Worm (Caenorhabditis elegans) whole organism, early embryonic: ENCODE data around the gene sri-31.

ENCODE experiments used
- B0310.2 ChIP-seq: sonication (generic microtip); optimal IDR thresholded peaks from 2 replicates; lab custom pipeline; 2016; ENCODE audit warnings: mild to moderate bottlenecking, missing genetic modification characterization, missing compliant biosample characterization
- F13C5.2 ChIP-seq: sonication (generic microtip); optimal IDR thresholded peaks from 2 replicates; lab custom pipeline; 2017; ENCODE audit warnings: mild to moderate bottlenecking, missing genetic modification characterization, inconsistent platforms, missing compliant biosample characterization
- aly-1 ChIP-seq: sonication (generic microtip); optimal IDR thresholded peaks from 2 replicates; lab custom pipeline; 2016; ENCODE audit warnings: missing genetic modification characterization, missing compliant biosample characterization
- ama-1 ChIP-seq: fragments of 150-350 bp; optimal IDR thresholded peaks from 2 replicates; lab custom pipeline; 2014
- ceh-13 ChIP-seq: fragments of 200-800 bp; sonication (Bioruptor generic); optimal IDR thresholded peaks from 2 replicates; lab custom pipeline; 2018; ENCODE audit warnings: mild to moderate bottlenecking, missing genetic modification characterization, missing compliant biosample characterization
- ceh-36 ChIP-seq: sonication (generic microtip); optimal IDR thresholded peaks from 2 replicates; lab custom pipeline; 2016; ENCODE audit warnings: missing genetic modification characterization, inconsistent platforms, missing compliant biosample characterization
- ets-7 ChIP-seq: sonication (generic microtip); optimal IDR thresholded peaks from 2 replicates; lab custom pipeline; 2016; ENCODE audit warnings: missing genotype, missing genetic modification characterization, missing compliant biosample characterization
- flt-1 ChIP-seq: fragments of 200-800 bp; sonication (Bioruptor generic); IDR thresholded peaks from 2 replicates; pipeline ENCODE4 v1.3.6; 2022; ENCODE audit warnings: missing genetic modification characterization, missing compliant biosample characterization
- hmbx-1 ChIP-seq: sonication (generic microtip); optimal IDR thresholded peaks from 2 replicates; lab custom pipeline; 2016; ENCODE audit warnings: mild to moderate bottlenecking, missing genetic modification characterization, missing compliant biosample characterization
- hmg-4 ChIP-seq: fragments of 200-800 bp; sonication (Bioruptor generic); optimal IDR thresholded peaks from 2 replicates; lab custom pipeline; 2018; ENCODE audit warnings: mild to moderate bottlenecking, missing genetic modification characterization, missing compliant biosample characterization
- hnd-1 ChIP-seq: sonication (generic microtip); optimal IDR thresholded peaks from 2 replicates; lab custom pipeline; 2016; ENCODE audit warnings: missing genetic modification characterization, missing compliant biosample characterization
- pes-1 ChIP-seq: fragments of 200-800 bp; sonication (Bioruptor generic); IDR thresholded peaks from 2 replicates; pipeline ENCODE4 v1.3.6; 2022; ENCODE audit warnings: missing genetic modification reagents, missing genetic modification characterization, missing compliant biosample characterization
- scrt-1 ChIP-seq: fragments of 200-800 bp; sonication (Bioruptor generic); IDR thresholded peaks from 2 replicates; pipeline ENCODE4 v1.3.6; 2022; ENCODE audit warnings: missing genetic modification characterization, missing compliant biosample characterization
- sea-1 ChIP-seq: fragments of 200-800 bp; sonication (Bioruptor generic); conservative IDR thresholded peaks from 2 replicates; pipeline ENCODE4 v1.3.6; 2022; ENCODE audit warnings: missing genetic modification characterization, missing compliant biosample characterization
- tbx-11 ChIP-seq: fragments of 200-800 bp; sonication (Bioruptor generic); IDR thresholded peaks from 2 replicates; pipeline ENCODE4 v1.3.6; 2022; ENCODE audit warnings: missing genetic modification characterization, missing compliant biosample characterization
- tbx-37 ChIP-seq: fragments of 200-800 bp; sonication (Bioruptor generic); conservative IDR thresholded peaks from 2 replicates; pipeline ENCODE4 v1.3.6; 2022; ENCODE audit warnings: missing genetic modification reagents, missing genetic modification characterization, missing compliant biosample characterization
- tra-4 ChIP-seq: sonication (generic microtip); optimal IDR thresholded peaks from 2 replicates; lab custom pipeline; 2017; ENCODE audit warnings: missing genetic modification characterization, missing compliant biosample characterization

sri-31 gene

DNA sequence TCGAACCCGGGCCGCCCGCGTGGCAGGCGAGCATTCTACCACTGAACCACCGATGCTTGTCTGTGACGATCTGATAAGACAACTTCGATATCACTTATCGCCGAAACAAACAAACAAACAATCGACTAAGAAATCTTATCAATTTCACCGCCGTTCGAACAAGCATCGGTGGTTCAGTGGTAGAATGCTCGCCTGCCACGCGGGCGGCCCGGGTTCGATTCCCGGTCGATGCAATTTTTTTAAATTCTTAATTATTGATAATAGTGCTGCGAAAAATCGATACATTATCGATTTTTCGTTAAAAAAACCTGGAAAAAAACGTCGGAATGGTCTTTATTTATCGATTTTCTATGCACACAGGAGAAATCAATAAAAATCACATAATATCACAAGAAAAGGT lies 11.4 kb downstream of the sri-31 start:
- TF ChIP-seq scrt-1 (GFP tag; lab: Robert Waterston, UW): 0 out of 2 replicates have a peak, but pooled peaks have one; percentile 9
- 0 out of 2 replicates have a peak, but pooled peaks have one; percentile 26 for TF ChIP-seq pes-1
- no peak for TF ChIP-seq ceh-36 (tag; lab: Kevin White, UChicago)

DNA sequence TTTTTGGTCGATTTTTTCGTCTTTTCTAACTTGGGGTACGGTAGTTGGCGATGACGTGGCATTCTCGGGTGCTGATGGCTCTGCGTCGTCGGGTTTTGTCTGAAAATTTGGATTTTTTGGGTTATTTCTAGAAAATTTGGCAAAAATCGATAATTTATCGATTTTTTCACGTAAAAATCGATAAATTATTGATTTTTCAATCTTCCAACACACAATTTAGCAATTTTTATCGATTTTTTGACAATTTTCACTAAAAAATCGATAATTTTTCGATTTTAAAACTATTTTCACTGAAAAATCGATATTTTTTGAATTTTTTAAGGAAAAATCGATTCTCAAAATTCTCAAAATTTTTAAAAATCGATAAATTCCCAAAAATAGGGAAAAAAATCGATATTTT lies 12.1 kb downstream of the sri-31 start:
- TF ChIP-seq F13C5.2 (tag; lab: Kevin White, UChicago) (no peak), hnd-1 (tag; lab: Kevin White, UChicago) (no peak), ceh-13 (GFP tag; lab: Kevin White, UChicago) (no peak), B0310.2 (tag; lab: Kevin White, UChicago) (no peak), tbx-37 (GFP tag; lab: Robert Waterston, UW) (no peak), scrt-1 (GFP tag; lab: Robert Waterston, UW) (no peak), tbx-11 (no peak)

DNA sequence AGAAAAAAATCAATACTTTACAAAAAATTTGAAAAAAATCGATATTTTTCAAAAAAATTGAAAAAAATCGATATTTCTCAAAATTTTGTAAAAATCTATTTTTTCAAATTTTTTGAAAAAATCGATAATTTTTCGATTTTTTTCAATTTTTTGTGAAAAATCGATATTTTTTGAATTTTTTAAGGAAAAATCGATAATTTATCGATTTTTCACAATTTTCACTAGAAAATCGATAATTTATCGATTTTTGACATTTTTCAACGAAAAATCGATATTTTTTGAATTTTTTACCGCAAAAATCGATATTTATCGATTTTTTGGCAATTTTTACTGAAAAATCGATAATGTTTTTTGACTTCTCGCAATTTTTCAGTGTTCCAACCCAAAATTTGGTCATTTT lies 12.6 kb downstream of the sri-31 start:
- TF ChIP-seq tbx-37 (GFP tag; lab: Robert Waterston, UW) (no peak), tra-4 (tag; lab: Kevin White, UChicago) (no peak), sea-1 (GFP tag; lab: Robert Waterston, UW) (no peak), ama-1 (no peak), ets-7 (no peak), flt-1 (GFP tag; lab: Robert Waterston, UW) (no peak), hmbx-1 (tag; lab: Kevin White, UChicago) (no peak), aly-1 (tag; lab: Kevin White, UChicago) (no peak), tbx-11 (no peak), F13C5.2 (tag; lab: Kevin White, UChicago) (no peak), hmg-4 (GFP tag; lab: Kevin White, UChicago) (no peak), pes-1 (no peak)

DNA sequence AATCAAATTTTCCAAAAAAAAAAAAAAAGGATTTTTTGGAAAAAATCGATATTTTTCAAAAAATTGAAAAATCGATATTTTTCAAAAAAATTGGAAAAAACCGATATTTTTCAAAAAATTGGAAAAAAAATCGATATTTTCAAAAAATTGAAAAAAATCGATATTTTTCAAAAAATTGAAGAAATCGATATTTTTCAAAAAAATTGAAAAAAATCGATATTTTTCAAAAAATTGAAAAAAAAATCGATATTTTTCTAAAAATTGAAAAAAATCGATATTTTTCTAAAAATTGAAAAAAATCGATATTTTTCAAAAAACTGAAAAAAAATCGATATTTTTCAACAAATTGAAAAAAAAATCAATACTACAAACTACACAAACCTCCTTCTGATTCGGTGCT lies 13.2 kb downstream of the sri-31 start:
- TF ChIP-seq tra-4 (tag; lab: Kevin White, UChicago): no peak
- no peak for TF ChIP-seq scrt-1 (GFP tag; lab: Robert Waterston, UW)
- no peak for TF ChIP-seq sea-1 (GFP tag; lab: Robert Waterston, UW)

DNA sequence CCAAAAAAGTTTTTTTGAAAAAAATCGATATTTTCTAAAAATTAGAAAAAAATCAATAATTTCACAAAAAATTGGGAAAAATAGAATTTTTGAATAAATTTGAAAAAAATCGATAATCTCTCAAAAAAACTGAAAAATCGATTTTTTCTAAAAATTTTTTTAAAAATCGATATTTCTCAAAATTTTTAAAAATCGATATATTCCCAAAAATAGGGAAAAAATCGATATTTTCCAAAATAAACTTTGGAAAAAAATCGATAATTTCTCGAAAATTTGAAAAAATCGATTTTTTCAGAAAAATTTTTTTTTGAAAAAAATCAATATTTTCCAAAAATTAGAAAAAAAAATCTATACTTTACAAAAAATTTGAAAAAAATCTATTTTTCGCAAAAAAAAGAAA lies 13.8 kb downstream of the sri-31 start:
- TF ChIP-seq hnd-1 (tag; lab: Kevin White, UChicago) (no peak), ceh-13 (GFP tag; lab: Kevin White, UChicago) (no peak), tra-4 (tag; lab: Kevin White, UChicago) (no peak), scrt-1 (GFP tag; lab: Robert Waterston, UW) (no peak), hmbx-1 (tag; lab: Kevin White, UChicago) (no peak), hmg-4 (GFP tag; lab: Kevin White, UChicago) (no peak)

DNA sequence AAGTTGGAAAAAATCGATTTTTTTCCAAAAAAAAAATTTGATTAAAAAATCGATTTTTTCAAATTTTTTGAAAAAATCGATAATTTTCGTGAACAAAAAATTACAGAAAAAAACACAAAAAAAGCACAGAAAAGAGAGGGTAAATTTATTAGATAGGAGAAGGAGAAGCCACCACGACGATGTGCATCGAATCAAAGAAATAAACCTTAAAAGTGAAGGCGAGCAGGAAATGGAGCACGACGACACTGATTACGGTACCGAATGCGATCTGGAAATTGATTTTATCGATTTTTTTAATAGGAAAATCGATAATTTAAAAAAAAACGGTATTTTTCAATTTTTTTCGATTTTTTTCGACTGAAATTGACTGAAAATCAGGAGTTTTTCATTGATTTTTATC lies 14.3 kb downstream of the sri-31 start:
- no peak for TF ChIP-seq tbx-37 (GFP tag; lab: Robert Waterston, UW)

DNA sequence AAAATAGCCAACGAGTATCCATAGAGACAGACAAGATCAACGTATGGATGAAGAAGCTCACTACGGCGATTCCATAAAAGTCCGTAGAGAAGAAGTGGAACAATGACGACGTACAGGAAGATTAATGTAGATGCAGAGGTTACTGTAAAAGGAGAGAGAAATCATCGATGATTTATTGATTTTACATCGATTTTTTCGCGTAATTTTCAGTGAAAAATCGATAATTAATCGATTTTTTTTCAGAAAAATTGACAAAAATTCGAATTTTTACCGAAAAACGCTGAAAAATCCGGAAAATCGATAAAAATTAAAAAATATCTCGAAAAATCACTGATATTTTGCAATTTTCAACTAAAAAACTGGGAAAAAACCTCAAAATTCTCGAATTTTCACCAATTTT lies 15.6 kb downstream of the sri-31 start:
- TF ChIP-seq ets-7: no peak
- TF ChIP-seq tra-4 (tag; lab: Kevin White, UChicago): no peak
- no peak for TF ChIP-seq ceh-13 (GFP tag; lab: Kevin White, UChicago)
- no peak for TF ChIP-seq ama-1
- no peak for TF ChIP-seq ceh-36 (tag; lab: Kevin White, UChicago)
- TF ChIP-seq sea-1 (GFP tag; lab: Robert Waterston, UW): no peak
- no peak for TF ChIP-seq hmg-4 (GFP tag; lab: Kevin White, UChicago)
- TF ChIP-seq hnd-1 (tag; lab: Kevin White, UChicago): no peak
- no peak for TF ChIP-seq tbx-11
- TF ChIP-seq flt-1 (GFP tag; lab: Robert Waterston, UW): no peak
- TF ChIP-seq scrt-1 (GFP tag; lab: Robert Waterston, UW): no peak
- no peak for TF ChIP-seq B0310.2 (tag; lab: Kevin White, UChicago)
- no peak for TF ChIP-seq F13C5.2 (tag; lab: Kevin White, UChicago)
- no peak for TF ChIP-seq hmbx-1 (tag; lab: Kevin White, UChicago)
- no peak for TF ChIP-seq pes-1

DNA sequence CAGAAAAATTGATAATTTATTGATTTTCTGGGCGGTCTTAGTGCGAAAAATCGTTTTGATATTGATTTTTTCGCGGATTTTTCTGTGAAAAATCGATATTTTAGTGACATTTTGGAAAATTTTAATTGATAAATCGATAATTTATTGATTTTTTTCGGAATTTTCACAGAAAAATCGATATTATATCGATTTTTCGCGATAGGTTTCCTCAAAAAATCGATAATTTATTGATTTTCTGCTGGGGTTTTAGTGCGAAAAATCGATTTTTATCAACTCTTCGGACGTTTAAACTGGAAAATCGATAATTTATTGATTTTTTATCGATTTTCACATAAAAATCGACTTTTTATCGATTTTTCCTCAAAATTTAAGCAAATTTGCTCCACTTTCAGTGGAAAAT lies 16.6 kb downstream of the sri-31 start:
- TF ChIP-seq pes-1 (no peak), flt-1 (GFP tag; lab: Robert Waterston, UW) (no peak), hnd-1 (tag; lab: Kevin White, UChicago) (no peak)

DNA sequence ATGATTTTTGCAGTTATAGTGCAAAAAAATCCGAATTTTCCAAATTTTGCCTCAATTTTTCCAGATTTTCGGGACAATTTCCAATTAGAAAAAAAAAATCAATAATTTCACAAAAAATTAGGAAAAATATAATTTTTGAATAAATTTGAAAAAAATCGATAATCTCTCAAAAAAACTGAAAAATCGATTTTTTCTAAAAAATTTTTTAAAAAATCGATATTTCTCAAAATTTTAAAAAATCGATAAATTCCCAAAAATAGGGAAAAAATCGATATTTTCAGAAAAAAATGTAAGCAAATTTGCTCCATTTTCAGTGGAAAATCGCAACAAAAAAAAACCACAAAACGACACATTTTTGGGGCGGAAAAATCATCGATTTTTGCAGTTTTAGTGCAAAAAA lies 17.1 kb downstream of the sri-31 start:
- no peak for TF ChIP-seq sea-1 (GFP tag; lab: Robert Waterston, UW)
- TF ChIP-seq tra-4 (tag; lab: Kevin White, UChicago): no peak
- no peak for TF ChIP-seq tbx-11
- no peak for TF ChIP-seq hmg-4 (GFP tag; lab: Kevin White, UChicago)
- TF ChIP-seq B0310.2 (tag; lab: Kevin White, UChicago): no peak
- no peak for TF ChIP-seq ama-1
- TF ChIP-seq hmbx-1 (tag; lab: Kevin White, UChicago): no peak
- no peak for TF ChIP-seq ceh-36 (tag; lab: Kevin White, UChicago)
- no peak for TF ChIP-seq ets-7
- no peak for TF ChIP-seq aly-1 (tag; lab: Kevin White, UChicago)
- TF ChIP-seq scrt-1 (GFP tag; lab: Robert Waterston, UW): no peak
- no peak for TF ChIP-seq hnd-1 (tag; lab: Kevin White, UChicago)
- TF ChIP-seq ceh-13 (GFP tag; lab: Kevin White, UChicago): no peak
- no peak for TF ChIP-seq flt-1 (GFP tag; lab: Robert Waterston, UW)
- TF ChIP-seq pes-1: no peak
- no peak for TF ChIP-seq F13C5.2 (tag; lab: Kevin White, UChicago)
- no peak for TF ChIP-seq tbx-37 (GFP tag; lab: Robert Waterston, UW)
